Fruit fly (Drosophila melanogaster) whole organism, embryonic: ENCODE results near the gene Pss.
A peak's percentile ranks its signal among the peaks of the same experiment; 100 is the strongest.

Experiments used
- CG10959 ChIP-seq: fragments of 200-800 bp; sonication (Bioruptor generic); IDR thresholded peaks from 2 replicates; pipeline ENCODE4 v1.3.6; 2022; ENCODE audit warnings: missing biosample characterization, missing genetic modification characterization
- CG10979 ChIP-seq: fragments of 200-800 bp; sonication (Bioruptor generic); optimal IDR thresholded peaks from 2 replicates; lab custom pipeline; 2018; ENCODE audit warnings: missing biosample characterization, mild to moderate bottlenecking, missing genetic modification characterization, moderate library complexity
- CG11695 ChIP-seq: fragments of 200-800 bp; sonication (Bioruptor generic); IDR thresholded peaks from 3 replicates; pipeline ENCODE4 v1.3.6; 2022; ENCODE audit warnings: missing biosample characterization, missing genetic modification characterization
- CG11696 ChIP-seq: fragments of 200-800 bp; sonication (Bioruptor generic); IDR thresholded peaks from 2 replicates; pipeline ENCODE4 v1.3.6; 2022; ENCODE audit warnings: missing biosample characterization, missing genetic modification characterization
- CG14710 ChIP-seq: fragments of 200-800 bp; sonication (Bioruptor generic); optimal IDR thresholded peaks from 3 replicates; lab custom pipeline; 2019; ENCODE audit warnings: missing biosample characterization, mild to moderate bottlenecking, missing genetic modification characterization, moderate library complexity
- CG15269 ChIP-seq: fragments of 200-800 bp; sonication (Bioruptor generic); optimal IDR thresholded peaks from 2 replicates; lab custom pipeline; 2018; ENCODE audit warnings: missing biosample characterization, mild to moderate bottlenecking, missing genetic modification characterization, moderate library complexity
- CG1647 ChIP-seq: fragments of 200-800 bp; sonication (Bioruptor generic); optimal IDR thresholded peaks from 3 replicates; lab custom pipeline; 2016; ENCODE audit warnings: missing biosample characterization, missing genetic modification characterization
- CG17361 ChIP-seq: fragments of 200-800 bp; sonication (Bioruptor generic); IDR thresholded peaks from 3 replicates; pipeline ENCODE4 v1.3.6; 2022; ENCODE audit warnings: missing biosample characterization, missing genetic modification characterization
- CG17385 ChIP-seq: fragments of 200-800 bp; sonication (Bioruptor generic); optimal IDR thresholded peaks from 3 replicates; lab custom pipeline; 2018; ENCODE audit warnings: missing biosample characterization, mild to moderate bottlenecking, missing genetic modification characterization
- CG2116 ChIP-seq: fragments of 200-800 bp; sonication (Bioruptor generic); optimal IDR thresholded peaks from 3 replicates; lab custom pipeline; 2018; ENCODE audit warnings: missing biosample characterization, mild to moderate bottlenecking, missing genetic modification characterization
- CG2199 ChIP-seq: fragments of 200-800 bp; sonication (Bioruptor generic); IDR thresholded peaks from 3 replicates; pipeline ENCODE4 v1.3.6; 2022; ENCODE audit warnings: missing biosample characterization, missing genetic modification characterization
- CG2678 ChIP-seq: fragments of 200-800 bp; sonication (Bioruptor generic); optimal IDR thresholded peaks from 3 replicates; lab custom pipeline; 2019; ENCODE audit warnings: missing biosample characterization, mild to moderate bottlenecking, missing genetic modification characterization, moderate library complexity
- CG31441 ChIP-seq: fragments of 200-800 bp; sonication (Bioruptor generic); IDR thresholded peaks from 2 replicates; pipeline ENCODE4 v1.3.6; 2022; ENCODE audit warnings: missing biosample characterization, missing genetic modification characterization
- CG3838 ChIP-seq: fragments of 200-800 bp; sonication (Bioruptor generic); optimal IDR thresholded peaks from 3 replicates; lab custom pipeline; 2016; ENCODE audit warnings: missing biosample characterization, missing genetic modification characterization
- CG4328 ChIP-seq: fragments of 200-800 bp; sonication (Bioruptor generic); optimal IDR thresholded peaks from 3 replicates; lab custom pipeline; 2017; ENCODE audit warnings: missing biosample characterization, missing genetic modification reagents, missing genetic modification characterization
- CG4424 ChIP-seq: fragments of 200-800 bp; sonication (Bioruptor generic); optimal IDR thresholded peaks from 3 replicates; lab custom pipeline; 2016; ENCODE audit warnings: missing biosample characterization, missing genetic modification characterization
- CG6272 ChIP-seq: fragments of 200-800 bp; sonication (Bioruptor generic); IDR thresholded peaks from 2 replicates; pipeline ENCODE4 v1.3.6; 2022; ENCODE audit warnings: missing biosample characterization, missing genetic modification characterization
- CG7839 ChIP-seq: fragments of 200-800 bp; sonication (Bioruptor generic); optimal IDR thresholded peaks from 3 replicates; lab custom pipeline; 2018; ENCODE audit warnings: missing biosample characterization, mild to moderate bottlenecking, missing genetic modification characterization, moderate library complexity
- CG8359 ChIP-seq: fragments of 200-800 bp; sonication (Bioruptor generic); optimal IDR thresholded peaks from 2 replicates; lab custom pipeline; 2017; ENCODE audit warnings: missing biosample characterization, mild to moderate bottlenecking, missing genetic modification characterization, borderline replicate concordance
- CG8924 ChIP-seq: fragments of 200-800 bp; optimal IDR thresholded peaks from 3 replicates; lab custom pipeline; 2019; ENCODE audit warnings: missing biosample characterization, mild to moderate bottlenecking, missing genetic modification characterization, moderate library complexity
- CG9932 ChIP-seq: fragments of 200-800 bp; sonication (Bioruptor generic); IDR thresholded peaks from 2 replicates; pipeline ENCODE4 v1.3.6; 2022; ENCODE audit warnings: missing biosample characterization, missing genetic modification characterization
- D ChIP-seq, 2 experiments: fragments of 200-800 bp in 1 of 2; fragments of >200 bp in 1 of 2; sonication (Bioruptor generic) in 1 of 2; optimal IDR thresholded peaks; 2 replicates in 1 of 2; 3 replicates in 1 of 2; lab custom pipeline; 2017; ENCODE audit warnings: mild to moderate bottlenecking in 1 of 2, missing biosample characterization in 1 of 2, missing genetic modification characterization in 1 of 2, missing genetic modification reagents in 1 of 2
- Dad ChIP-seq: fragments of 200-800 bp; sonication (Bioruptor generic); optimal IDR thresholded peaks from 3 replicates; lab custom pipeline; 2016; ENCODE audit warnings: missing biosample characterization, missing genetic modification characterization
- Drgx ChIP-seq: fragments of 200-800 bp; sonication (Bioruptor generic); IDR thresholded peaks from 2 replicates; pipeline ENCODE4 v1.3.6; 2022; ENCODE audit warnings: missing biosample characterization, missing genetic modification characterization
- HLH3B ChIP-seq: fragments of 200-800 bp; sonication (Bioruptor generic); IDR thresholded peaks from 2 replicates; pipeline ENCODE4 v1.3.6; 2022; ENCODE audit warnings: missing biosample characterization, missing genetic modification characterization
- MBD-R2 ChIP-seq: fragments of 200-800 bp; sonication (Bioruptor generic); IDR thresholded peaks from 2 replicates; pipeline ENCODE4 v1.3.6; 2022; ENCODE audit warnings: missing biosample characterization, missing genetic modification characterization
- Mad ChIP-seq: fragments of 200-800 bp; sonication (Bioruptor generic); optimal IDR thresholded peaks from 2 replicates; lab custom pipeline; 2016; ENCODE audit warnings: missing biosample characterization, missing genetic modification characterization
- Pdp1 ChIP-seq, 2 experiments: fragments of 200-800 bp; sonication (Bioruptor generic); optimal IDR thresholded peaks; 3 replicates each; lab custom pipeline; 2016; ENCODE audit warnings: missing biosample characterization in 2 of 2, missing genetic modification characterization in 2 of 2, mild to moderate bottlenecking in 1 of 2, moderate library complexity in 1 of 2
- Poxn ChIP-seq: fragments of 200-800 bp; sonication (Bioruptor generic); IDR thresholded peaks from 2 replicates; pipeline ENCODE4 v1.3.6; 2022; ENCODE audit warnings: missing biosample characterization, missing genetic modification characterization
- Spps ChIP-seq: fragments of 200-800 bp; sonication (Bioruptor generic); optimal IDR thresholded peaks from 2 replicates; lab custom pipeline; 2018; ENCODE audit warnings: missing biosample characterization, mild to moderate bottlenecking, missing genetic modification characterization
- Xbp1 ChIP-seq: fragments of 200-800 bp; sonication (Bioruptor generic); optimal IDR thresholded peaks from 3 replicates; lab custom pipeline; 2016; ENCODE audit warnings: missing biosample characterization, mild to moderate bottlenecking, missing genetic modification characterization
- ac ChIP-seq: fragments of 200-800 bp; sonication (Bioruptor generic); optimal IDR thresholded peaks from 3 replicates; lab custom pipeline; 2017; ENCODE audit warnings: missing biosample characterization, mild to moderate bottlenecking, missing genetic modification characterization
- amos ChIP-seq: fragments of 200-800 bp; sonication (Bioruptor generic); IDR thresholded peaks from 2 replicates; pipeline ENCODE4 v1.3.6; 2022; ENCODE audit warnings: missing biosample characterization, missing genetic modification characterization; ENCODE audit not compliant: partially characterized antibody
- ara ChIP-seq: fragments of 200-800 bp; sonication (Bioruptor generic); IDR thresholded peaks from 2 replicates; pipeline ENCODE4 v1.3.6; 2022; ENCODE audit warnings: missing biosample characterization, missing genetic modification characterization
- bigmax ChIP-seq: fragments of 200-800 bp; sonication (Bioruptor generic); optimal IDR thresholded peaks from 2 replicates; lab custom pipeline; 2018; ENCODE audit warnings: missing biosample characterization, mild to moderate bottlenecking, missing genetic modification characterization
- ewg ChIP-seq: fragments of 200-800 bp; sonication (Bioruptor generic); optimal IDR thresholded peaks from 3 replicates; lab custom pipeline; 2017; ENCODE audit warnings: mild to moderate bottlenecking, missing biosample characterization, missing genetic modification reagents, missing genetic modification characterization
- fd96Cb ChIP-seq: fragments of 200-800 bp; sonication (Bioruptor generic); optimal IDR thresholded peaks from 2 replicates; lab custom pipeline; 2018; ENCODE audit warnings: missing biosample characterization, mild to moderate bottlenecking, missing genetic modification characterization, moderate library complexity
- ham ChIP-seq: fragments of 200-800 bp; sonication (Bioruptor generic); IDR thresholded peaks from 2 replicates; pipeline ENCODE4 v1.3.6; 2022; ENCODE audit warnings: missing biosample characterization, missing genetic modification characterization
- lab ChIP-seq: fragments of 200-800 bp; sonication (Bioruptor generic); optimal IDR thresholded peaks from 3 replicates; lab custom pipeline; 2017; ENCODE audit warnings: missing biosample characterization, missing genetic modification characterization, mild to moderate bottlenecking, moderate library complexity, missing genetic modification reagents
- lmd ChIP-seq: fragments of 200-800 bp; sonication (Bioruptor generic); IDR thresholded peaks from 2 replicates; pipeline ENCODE4 v1.3.6; 2022; ENCODE audit warnings: missing biosample characterization, missing genetic modification characterization
- lola ChIP-seq, 3 experiments: fragments of >200 bp in 2 of 3; fragments of 200-800 bp in 1 of 3; sonication (Bioruptor generic) in 1 of 3; optimal IDR thresholded peaks; 2 replicates each; lab custom pipeline; 2017 to 2019; ENCODE audit warnings: missing biosample characterization in 3 of 3, missing genetic modification characterization in 3 of 3, mild to moderate bottlenecking in 1 of 3, moderate library complexity in 1 of 3
- mirr ChIP-seq: fragments of 200-800 bp; sonication (Bioruptor generic); optimal IDR thresholded peaks from 3 replicates; lab custom pipeline; 2018; ENCODE audit warnings: missing biosample characterization, mild to moderate bottlenecking, missing genetic modification characterization
- nmo ChIP-seq: fragments of 200-800 bp; sonication (Bioruptor generic); optimal IDR thresholded peaks from 2 replicates; lab custom pipeline; 2018; ENCODE audit warnings: missing biosample characterization, mild to moderate bottlenecking, missing genetic modification characterization, moderate library complexity
- repo ChIP-seq: fragments of 200-800 bp; sonication (Bioruptor generic); optimal IDR thresholded peaks from 2 replicates; lab custom pipeline; 2016; ENCODE audit warnings: missing biosample characterization, missing genetic modification characterization
- ro ChIP-seq: fragments of 200-800 bp; sonication (Bioruptor generic); IDR thresholded peaks from 2 replicates; pipeline ENCODE4 v1.3.6; 2022; ENCODE audit warnings: missing biosample characterization, missing genetic modification characterization
- run ChIP-seq: fragments of 200-800 bp; sonication (Bioruptor generic); optimal IDR thresholded peaks from 3 replicates; lab custom pipeline; 2018; ENCODE audit warnings: missing biosample characterization, mild to moderate bottlenecking, missing genetic modification characterization
- so ChIP-seq: fragments of 200-800 bp; sonication (Bioruptor generic); IDR thresholded peaks from 3 replicates; pipeline ENCODE4 v1.3.6; 2022; ENCODE audit warnings: missing biosample characterization, missing genetic modification characterization
- vvl ChIP-seq: fragments of 200-800 bp; sonication (Bioruptor generic); IDR thresholded peaks from 2 replicates; pipeline ENCODE4 v1.3.6; 2022; ENCODE audit warnings: missing biosample characterization, missing genetic modification characterization
- zfh1 ChIP-seq: fragments of 200-800 bp; sonication (Bioruptor generic); IDR thresholded peaks from 3 replicates; pipeline ENCODE4 v1.3.6; 2022; ENCODE audit warnings: missing biosample characterization, missing genetic modification characterization

Pss gene

DNA sequence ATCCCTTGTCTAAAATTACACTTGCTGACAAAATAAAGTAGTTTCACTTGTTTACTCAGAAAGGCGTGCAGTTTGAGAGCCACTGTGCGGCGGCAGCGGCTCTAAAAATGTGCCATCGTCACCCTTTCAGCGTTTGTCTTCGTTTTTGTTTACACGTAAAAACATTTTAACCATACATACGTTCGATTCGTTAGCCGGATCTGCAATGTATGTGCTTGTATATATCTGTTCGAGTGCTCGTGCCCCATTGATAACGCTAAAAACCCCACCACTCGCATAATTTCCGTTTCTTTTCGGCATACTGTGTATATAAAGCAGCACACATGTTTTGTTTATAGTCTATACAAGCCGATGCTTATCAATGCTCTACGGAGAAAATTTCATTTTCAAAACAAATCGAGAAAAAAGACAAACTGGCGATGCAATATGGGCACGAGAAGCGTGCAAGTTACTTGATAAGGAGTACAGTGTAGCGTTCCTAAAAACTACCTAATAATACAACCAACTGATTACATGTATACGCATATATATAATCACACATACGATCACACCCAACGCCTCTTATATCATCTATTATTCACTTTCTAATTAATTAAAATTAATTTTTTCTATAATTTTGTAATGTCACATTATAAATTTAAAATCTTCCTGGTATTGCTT is 9.3 kb downstream of the Pss start (continued):
- peak; percentile 10; the same call in 1 of the 2 replicates for TF ChIP-seq CG10959 (GFP tag; lab: Robert Waterston, UW)
- TF ChIP-seq HLH3B: peak; percentile 36; the same call in 1 of the 2 replicates
- no peak for TF ChIP-seq ro (GFP tag; lab: Robert Waterston, UW)
- no peak for TF ChIP-seq CG1647 (GFP tag; lab: Kevin White, UChicago)
- no peak for TF ChIP-seq CG6272 (GFP tag; lab: Robert Waterston, UW)
- no peak for TF ChIP-seq Mad
- TF ChIP-seq CG2199: peak; percentile 97
- TF ChIP-seq Spps: peak; percentile 17
- TF ChIP-seq CG4424 (GFP tag; lab: Kevin White, UChicago): peak; percentile 35
- no peak for TF ChIP-seq lmd (GFP tag; lab: Robert Waterston, UW)
- peak; percentile 68 for TF ChIP-seq CG15269 (tag; lab: Kevin White, UChicago)
- peak; percentile 77 for TF ChIP-seq CG17361
- TF ChIP-seq ewg (GFP tag; lab: Kevin White, UChicago): no peak
- TF ChIP-seq bigmax (GFP tag; lab: Kevin White, UChicago): no peak
- TF ChIP-seq CG11696 (GFP tag; lab: Robert Waterston, UW): no peak
- TF ChIP-seq nmo (GFP tag; lab: Kevin White, UChicago): peak; percentile 49
- TF ChIP-seq Poxn (GFP tag; lab: Robert Waterston, UW): no peak
- peak in 1 of 3 experiments; percentile 46 for TF ChIP-seq lola (GFP tag; optimal IDR thresholded peaks at IDR 0.05; lab: Kevin White, UChicago)
- TF ChIP-seq CG31441 (GFP tag; lab: Robert Waterston, UW): peak; percentile 74
- TF ChIP-seq D (optimal IDR thresholded peaks at IDR 0.05; lab: Kevin White, UChicago): no peak
- TF ChIP-seq D (GFP tag; optimal IDR thresholded peaks at IDR 0.05; lab: Kevin White, UChicago): no peak
- no peak for TF ChIP-seq ara (GFP tag; lab: Robert Waterston, UW)
- TF ChIP-seq amos (GFP tag; lab: Robert Waterston, UW): peak; percentile 31; the same call in 1 of the 2 replicates
- no peak for TF ChIP-seq Dad (GFP tag; lab: Kevin White, UChicago)
- TF ChIP-seq so (GFP tag; lab: Robert Waterston, UW): 0 out of 3 replicates have a peak, but pooled peaks have one; percentile 6
- peak; percentile 33 for TF ChIP-seq CG17385 (GFP tag; lab: Kevin White, UChicago)
- TF ChIP-seq CG2678 (tag; lab: Kevin White, UChicago): peak; percentile 76
- TF ChIP-seq CG9932 (GFP tag; lab: Robert Waterston, UW): no peak
- peak; percentile 19; the same call in 1 of the 2 replicates for TF ChIP-seq vvl (GFP tag; lab: Robert Waterston, UW)
- TF ChIP-seq lab (GFP tag; lab: Kevin White, UChicago): peak; percentile 31
- TF ChIP-seq ham (GFP tag; lab: Robert Waterston, UW): no peak
- TF ChIP-seq CG3838 (GFP tag; lab: Kevin White, UChicago): no peak
- TF ChIP-seq CG4328 (GFP tag; lab: Kevin White, UChicago): no peak
- peak; percentile 30 for TF ChIP-seq run (tag; lab: Kevin White, UChicago)
- TF ChIP-seq zfh1 (GFP tag; lab: Robert Waterston, UW): peak; percentile 56; the same call in 1 of the 3 replicates
- peak; percentile 38 for TF ChIP-seq Xbp1 (GFP tag; lab: Kevin White, UChicago)
- peak in 1 of 2 experiments; percentile 14 for TF ChIP-seq Pdp1 (GFP tag; optimal IDR thresholded peaks at IDR 0.05; lab: Kevin White, UChicago)
- peak; percentile 81 for TF ChIP-seq mirr (GFP tag; lab: Kevin White, UChicago)
- no peak for TF ChIP-seq ac (GFP tag; lab: Kevin White, UChicago)
- peak; percentile 59 for TF ChIP-seq CG10979 (tag; lab: Kevin White, UChicago)
- TF ChIP-seq Drgx (GFP tag; lab: Robert Waterston, UW): no peak
- peak; percentile 7 for TF ChIP-seq CG2116 (GFP tag; lab: Kevin White, UChicago)
- no peak for TF ChIP-seq MBD-R2 (GFP tag; lab: Robert Waterston, UW)
- no peak for TF ChIP-seq repo (GFP tag; lab: Kevin White, UChicago)
- TF ChIP-seq CG8924 (tag; lab: Kevin White, UChicago): peak; percentile 61
- TF ChIP-seq CG8359 (GFP tag; lab: Kevin White, UChicago): peak; percentile 38
- TF ChIP-seq CG11695 (GFP tag; lab: Robert Waterston, UW): no peak
- peak; percentile 45 for TF ChIP-seq CG7839
- TF ChIP-seq fd96Cb (tag; lab: Kevin White, UChicago): peak; percentile 59
- peak; percentile 41 for TF ChIP-seq CG14710 (tag; lab: Kevin White, UChicago)
